Worm (Caenorhabditis elegans) whole organism, L4 larva: Measurements from ENCODE around the gene rml-3.
A peak's percentile ranks its signal among the peaks of the same experiment; 100 is the strongest.

Experiments used
- F10B5.3 ChIP-seq: sonication (generic microtip); optimal IDR thresholded peaks from 2 replicates; lab custom pipeline; 2016; ENCODE audit warnings: mild to moderate bottlenecking, missing genetic modification characterization, missing compliant biosample characterization
- F44E2.7 ChIP-seq: fragments of 200-800 bp; sonication (Bioruptor generic); IDR thresholded peaks from 2 replicates; pipeline ENCODE4 v2.1.2; 2022; ENCODE audit warnings: missing genetic modification characterization, missing compliant biosample characterization
- R02D3.7 ChIP-seq: fragments of 150-350 bp; sonication (generic microtip); optimal IDR thresholded peaks from 3 replicates; lab custom pipeline; 2014; ENCODE audit warnings: missing biosample characterization, missing genetic modification characterization
- T20F7.1 ChIP-seq: fragments of 200-800 bp; sonication (Bioruptor generic); optimal IDR thresholded peaks from 2 replicates; lab custom pipeline; 2018; ENCODE audit warnings: mild to moderate bottlenecking, missing genetic modification characterization, missing compliant biosample characterization
- Y5F2A.4 ChIP-seq: fragments of 200-800 bp; sonication (Bioruptor generic); optimal IDR thresholded peaks from 2 replicates; lab custom pipeline; 2018; ENCODE audit warnings: mild to moderate bottlenecking, missing genetic modification characterization, missing compliant biosample characterization
- Y75B8A.6 ChIP-seq: fragments of 200-800 bp; sonication (Bioruptor generic); IDR thresholded peaks from 2 replicates; pipeline ENCODE4 v1.3.6; 2022; ENCODE audit warnings: missing genetic modification reagents, missing genetic modification characterization, missing compliant biosample characterization
- aha-1 ChIP-seq: fragments of 150-350 bp; peaks from one replicate; lab custom pipeline; 2014; ENCODE audit warnings: missing biosample characterization, missing genetic modification characterization
- ama-1 ChIP-seq: fragments of 150-350 bp; optimal IDR thresholded peaks from 2 replicates; lab custom pipeline; 2014; ENCODE audit warnings: inconsistent platforms, mixed read lengths
- arid-1 ChIP-seq: fragments of 200-800 bp; sonication (Bioruptor generic); conservative IDR thresholded peaks from 2 replicates; pipeline ENCODE4 v1.3.6; 2022; ENCODE audit warnings: missing genetic modification reagents, missing genetic modification characterization, missing compliant biosample characterization
- ceh-28 ChIP-seq: fragments of 150-350 bp; optimal IDR thresholded peaks from 2 replicates; lab custom pipeline; 2014; ENCODE audit warnings: missing biosample characterization, missing genetic modification reagents, missing genetic modification characterization
- ceh-82 ChIP-seq: sonication (generic microtip); optimal IDR thresholded peaks from 2 replicates; lab custom pipeline; 2017; ENCODE audit warnings: missing biosample characterization, missing genetic modification characterization
- cey-2 ChIP-seq: sonication (generic microtip); optimal IDR thresholded peaks from 3 replicates; lab custom pipeline; 2017; ENCODE audit warnings: missing genetic modification characterization, mild to moderate bottlenecking, missing compliant biosample characterization, antibody characterized with exemption, borderline replicate concordance; ENCODE audit not compliant: insufficient read depth
- ctbp-1 ChIP-seq: fragments of 200-800 bp; sonication (Bioruptor generic); IDR thresholded peaks from 2 replicates; pipeline ENCODE4 v1.3.6; 2022; ENCODE audit warnings: missing genetic modification reagents, missing genetic modification characterization, missing compliant biosample characterization
- daf-19 ChIP-seq: fragments of 200-800 bp; sonication (Bioruptor generic); conservative IDR thresholded peaks from 2 replicates; pipeline ENCODE4 v1.3.6; 2022; ENCODE audit warnings: missing genetic modification characterization, missing compliant biosample characterization
- daf-8 ChIP-seq: fragments of 200-800 bp; sonication (Bioruptor generic); IDR thresholded peaks from 2 replicates; pipeline ENCODE4 v1.3.6; 2022; ENCODE audit warnings: missing genetic modification characterization, missing compliant biosample characterization
- dmd-9 ChIP-seq: fragments of 200-800 bp; sonication (Bioruptor generic); IDR thresholded peaks from 2 replicates; pipeline ENCODE4 v1.3.6; 2022; ENCODE audit warnings: missing genetic modification reagents, missing genetic modification characterization, missing compliant biosample characterization
- duxl-1 ChIP-seq: sonication (generic microtip); optimal IDR thresholded peaks from 2 replicates; lab custom pipeline; 2016; ENCODE audit warnings: mild to moderate bottlenecking, missing genetic modification characterization, moderate library complexity, missing compliant biosample characterization; ENCODE audit not compliant: poor library complexity
- dve-1 ChIP-seq: sonication (generic microtip); optimal IDR thresholded peaks from 2 replicates; lab custom pipeline; 2017; ENCODE audit warnings: antibody characterized with exemption, mild to moderate bottlenecking, missing genetic modification characterization, missing compliant biosample characterization; ENCODE audit not compliant: insufficient read depth
- fkh-10 ChIP-seq: fragments of 150-350 bp; optimal IDR thresholded peaks from 2 replicates; lab custom pipeline; 2014; ENCODE audit warnings: missing biosample characterization, missing genetic modification reagents, missing genetic modification characterization
- gei-8 ChIP-seq: fragments of 200-800 bp; sonication (Bioruptor generic); optimal IDR thresholded peaks from 2 replicates; lab custom pipeline; 2018; ENCODE audit warnings: mild to moderate bottlenecking, missing genetic modification characterization, missing compliant biosample characterization
- hlh-11 ChIP-seq: fragments of 200-800 bp; sonication (Bioruptor generic); optimal IDR thresholded peaks from 2 replicates; lab custom pipeline; 2018; ENCODE audit warnings: mild to moderate bottlenecking, missing genetic modification characterization, missing compliant biosample characterization
- hlh-30 ChIP-seq: sonication (generic microtip); optimal IDR thresholded peaks from 2 replicates; lab custom pipeline; 2017; ENCODE audit warnings: antibody characterized with exemption, mild to moderate bottlenecking, missing genetic modification characterization, missing compliant biosample characterization; ENCODE audit not compliant: insufficient read depth
- jun-1 ChIP-seq: fragments of 150-350 bp; optimal IDR thresholded peaks from 2 replicates; lab custom pipeline; 2014; ENCODE audit warnings: missing biosample characterization, missing genetic modification reagents, missing genetic modification characterization
- lin-38 ChIP-seq: fragments of 200-800 bp; sonication (Bioruptor generic); IDR thresholded peaks from 2 replicates; pipeline ENCODE4 v1.3.6; 2022; ENCODE audit warnings: missing genetic modification reagents, missing genetic modification characterization, missing compliant biosample characterization
- lir-3 ChIP-seq: sonication (generic microtip); optimal IDR thresholded peaks from 2 replicates; lab custom pipeline; 2016; ENCODE audit warnings: mild to moderate bottlenecking, missing genetic modification characterization, missing compliant biosample characterization
- madf-5 ChIP-seq, 2 experiments: fragments of 200-800 bp; sonication (Bioruptor generic); IDR thresholded peaks; 2 replicates each; pipeline ENCODE4 v1.3.6; 2022; ENCODE audit warnings: missing compliant biosample characterization in 2 of 2, missing genetic modification characterization in 2 of 2
- madf-9 ChIP-seq: fragments of 200-800 bp; sonication (Bioruptor generic); conservative IDR thresholded peaks from 2 replicates; pipeline ENCODE4 v1.3.6; 2022; ENCODE audit warnings: missing genetic modification reagents, missing genetic modification characterization, missing compliant biosample characterization
- mdl-1 ChIP-seq, 2 experiments: fragments of 150-350 bp in 1 of 2; sonication (generic microtip) in 1 of 2; optimal IDR thresholded peaks; 2 replicates each; lab custom pipeline; 2014 to 2017; ENCODE audit warnings: missing biosample characterization in 2 of 2, missing genetic modification characterization in 2 of 2
- mdt-29 ChIP-seq: fragments of 200-800 bp; sonication (Bioruptor generic); IDR thresholded peaks from 2 replicates; pipeline ENCODE4 v1.3.6; 2022; ENCODE audit warnings: missing genetic modification reagents, missing genetic modification characterization, missing compliant biosample characterization
- mep-1 ChIP-seq: fragments of 150-350 bp; sonication (generic microtip); optimal IDR thresholded peaks from 3 replicates; lab custom pipeline; 2014; ENCODE audit warnings: missing biosample characterization, missing genetic modification characterization
- mes-2 ChIP-seq: sonication (generic microtip); optimal IDR thresholded peaks from 2 replicates; lab custom pipeline; 2016; ENCODE audit warnings: missing genotype, mild to moderate bottlenecking, missing genetic modification characterization, missing compliant biosample characterization; ENCODE audit not compliant: poor library complexity, severe bottlenecking
- mxl-2 ChIP-seq: fragments of 200-800 bp; sonication (Bioruptor generic); conservative IDR thresholded peaks from 2 replicates; pipeline ENCODE4 v1.3.6; 2022; ENCODE audit warnings: missing genetic modification reagents, missing genetic modification characterization, missing compliant biosample characterization
- nhr-10 ChIP-seq: fragments of 150-350 bp; optimal IDR thresholded peaks from 2 replicates; lab custom pipeline; 2014; ENCODE audit warnings: missing biosample characterization, missing genetic modification characterization
- nhr-11 ChIP-seq: fragments of 150-350 bp; optimal IDR thresholded peaks from 2 replicates; lab custom pipeline; 2014; ENCODE audit warnings: missing biosample characterization, missing genetic modification characterization
- nhr-237 ChIP-seq: sonication (generic microtip); optimal IDR thresholded peaks from 2 replicates; lab custom pipeline; 2017; ENCODE audit warnings: missing biosample characterization, missing genetic modification characterization
- nhr-28 ChIP-seq: fragments of 150-350 bp; optimal IDR thresholded peaks from 2 replicates; lab custom pipeline; 2014; ENCODE audit warnings: missing biosample characterization, missing genetic modification characterization
- nhr-42 ChIP-seq: fragments of 200-800 bp; sonication (Bioruptor generic); IDR thresholded peaks from 2 replicates; pipeline ENCODE4 v1.3.6; 2022; ENCODE audit warnings: missing genetic modification characterization, missing compliant biosample characterization
- nhr-48 ChIP-seq: sonication (generic microtip); optimal IDR thresholded peaks from 2 replicates; lab custom pipeline; 2016; ENCODE audit warnings: mild to moderate bottlenecking, missing genetic modification characterization, missing compliant biosample characterization
- nhr-77 ChIP-seq: fragments of 150-350 bp; optimal IDR thresholded peaks from 2 replicates; lab custom pipeline; 2014; ENCODE audit warnings: missing biosample characterization, missing genetic modification characterization
- php-3 ChIP-seq: fragments of 200-800 bp; sonication (Bioruptor generic); IDR thresholded peaks from 2 replicates; pipeline ENCODE4 v1.3.6; 2022; ENCODE audit warnings: missing genetic modification reagents, missing genetic modification characterization, missing compliant biosample characterization
- rbr-2 ChIP-seq: sonication (generic microtip); optimal IDR thresholded peaks from 2 replicates; lab custom pipeline; 2016; ENCODE audit warnings: missing genotype, missing genetic modification characterization, missing compliant biosample characterization
- skn-1 ChIP-seq: fragments of 150-350 bp; optimal IDR thresholded peaks from 2 replicates; lab custom pipeline; 2014; ENCODE audit warnings: missing biosample characterization, missing genetic modification characterization
- tag-97 ChIP-seq: fragments of 200-800 bp; sonication (Bioruptor generic); IDR thresholded peaks from 2 replicates; pipeline ENCODE4 v1.3.6; 2022; ENCODE audit warnings: missing genetic modification characterization, missing compliant biosample characterization
- tra-1 ChIP-seq: fragments of 200-800 bp; sonication (Bioruptor generic); IDR thresholded peaks from 2 replicates; pipeline ENCODE4 v1.3.6; 2022; ENCODE audit warnings: missing genetic modification reagents, missing genetic modification characterization, missing compliant biosample characterization
- vab-7 ChIP-seq: fragments of 200-800 bp; sonication (Bioruptor generic); IDR thresholded peaks from 2 replicates; pipeline ENCODE4 v1.3.6; 2022; ENCODE audit warnings: missing genetic modification reagents, missing genetic modification characterization, missing compliant biosample characterization
- zag-1 ChIP-seq: fragments of 150-350 bp; optimal IDR thresholded peaks from 2 replicates; lab custom pipeline; 2014; ENCODE audit warnings: missing biosample characterization, missing genetic modification characterization
- zfp-3 ChIP-seq: fragments of 200-800 bp; sonication (Bioruptor generic); conservative IDR thresholded peaks from 2 replicates; pipeline ENCODE4 v1.3.6; 2022; ENCODE audit warnings: missing genetic modification reagents, missing genetic modification characterization, missing compliant biosample characterization
- zip-11 ChIP-seq: fragments of 200-800 bp; sonication (Bioruptor generic); IDR thresholded peaks from 2 replicates; pipeline ENCODE4 v1.3.6; 2022; ENCODE audit warnings: missing genetic modification characterization, missing compliant biosample characterization
- ztf-11 ChIP-seq: fragments of 150-350 bp; optimal IDR thresholded peaks from 2 replicates; lab custom pipeline; 2014; ENCODE audit warnings: missing biosample characterization, missing genetic modification characterization

Gene rml-3

DNA sequence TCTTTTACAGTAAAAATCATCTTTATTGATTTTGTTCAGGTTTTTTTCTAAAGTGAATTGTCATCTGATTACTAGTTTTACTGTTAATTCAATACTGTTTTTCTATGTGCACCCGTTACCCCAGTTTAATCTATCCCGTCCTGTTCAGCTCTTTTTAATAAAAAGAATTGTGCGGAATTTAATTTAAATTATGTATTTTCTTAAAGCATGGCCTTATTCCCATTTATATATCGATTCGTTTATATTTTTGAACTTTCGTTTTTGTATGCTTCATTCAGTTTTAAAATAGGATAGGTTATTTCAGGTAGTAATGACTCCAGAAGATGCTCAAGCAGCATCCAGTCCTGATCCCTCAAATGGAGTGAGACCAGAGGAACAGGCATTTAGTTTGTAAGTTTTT, 27.9 kb upstream of the rml-3 start, which contains the start of gene W05H9.2:
Gene W05H9.2 (plus strand): TSS at position 301 of the 400 bp plus-strand sequence.
- TF ChIP-seq mdt-29 (GFP tag; lab: Robert Waterston, UW) (no peak), gei-8 (GFP tag; lab: Kevin White, UChicago) (no peak)
- TF ChIP-seq, all 104 proteins: peak for 0

DNA sequence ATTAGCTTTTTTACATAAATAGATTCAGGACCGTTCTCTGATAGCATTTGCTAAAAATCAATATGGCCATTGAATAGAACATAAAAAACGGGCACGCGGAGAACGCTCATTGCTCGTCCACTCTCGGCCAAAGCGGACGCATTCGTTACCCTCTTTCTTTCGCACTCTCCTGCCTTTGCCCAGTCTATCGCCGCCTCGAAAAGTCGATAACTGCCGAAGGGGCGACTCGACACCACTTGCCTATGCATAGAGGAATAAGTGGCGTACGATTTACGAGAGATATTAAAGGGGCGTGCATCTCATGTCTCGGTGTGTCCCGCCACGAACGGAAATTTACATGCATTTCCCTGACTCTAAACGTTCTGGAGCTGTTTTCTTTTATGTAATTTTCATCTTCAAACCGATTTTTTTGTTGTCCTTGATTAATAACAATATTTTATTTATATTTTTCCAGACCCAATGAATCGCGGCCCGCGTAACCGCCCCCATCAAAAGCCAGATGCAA, 24.4 kb upstream of the rml-3 start, which contains the start of gene W05H9.4:
Gene W05H9.4 (plus strand): TSS at position 455 of the 505 bp plus-strand sequence.
- TF ChIP-seq aha-1 (tag; lab: Kevin White, UChicago) (peak; percentile 97), R02D3.7 (no peak), nhr-237 (tag; lab: Kevin White, UChicago) (no peak), nhr-42 (GFP tag; lab: Robert Waterston, UW) (no peak), ctbp-1 (GFP tag; lab: Robert Waterston, UW) (no peak), daf-19 (GFP tag; lab: Robert Waterston, UW) (no peak), Y5F2A.4 (GFP tag; lab: Kevin White, UChicago) (no peak), F10B5.3 (tag; lab: Kevin White, UChicago) (no peak), zip-11 (GFP tag; lab: Robert Waterston, UW) (no peak), php-3 (GFP tag; lab: Robert Waterston, UW) (no peak), arid-1 (GFP tag; lab: Robert Waterston, UW) (no peak; the same call in 1 of the 2 replicates), hlh-30 (tag; lab: Kevin White, UChicago) (peak; percentile 74), rbr-2 (peak; percentile 48), madf-5 (GFP tag; IDR thresholded peaks at IDR 0.05; lab: Robert Waterston, UW) (no peak), dmd-9 (GFP tag; lab: Robert Waterston, UW) (no peak), mes-2 (tag; lab: Kevin White, UChicago) (peak; percentile 39), gei-8 (GFP tag; lab: Kevin White, UChicago) (no peak), nhr-77 (no peak), Y75B8A.6 (GFP tag; lab: Robert Waterston, UW) (no peak), mxl-2 (GFP tag; lab: Robert Waterston, UW) (no peak), ztf-11 (no peak), fkh-10 (no peak), T20F7.1 (GFP tag; lab: Kevin White, UChicago) (no peak), nhr-11 (tag; lab: Kevin White, UChicago) (no peak), jun-1 (tag; lab: Kevin White, UChicago) (no peak), daf-8 (GFP tag; lab: Robert Waterston, UW) (no peak), tag-97 (no peak), nhr-28 (tag; lab: Kevin White, UChicago) (no peak), nhr-10 (no peak), nhr-48 (tag; lab: Kevin White, UChicago) (no peak), ceh-82 (tag; lab: Kevin White, UChicago) (no peak), ama-1 (lab: Kevin White, UChicago) (no peak), lin-38 (GFP tag; lab: Robert Waterston, UW) (no peak), vab-7 (GFP tag; lab: Robert Waterston, UW) (no peak), mep-1 (tag; lab: Kevin White, UChicago) (peak; percentile 44), dve-1 (tag; lab: Kevin White, UChicago) (peak; percentile 22), lir-3 (tag; lab: Kevin White, UChicago) (no peak), cey-2 (tag; lab: Kevin White, UChicago) (no peak), ceh-28 (tag; lab: Kevin White, UChicago) (peak; percentile 65), F44E2.7 (no peak), mdl-1 (tag; optimal IDR thresholded peaks at IDR 0.05; lab: Kevin White, UChicago) (peak in 1 of 2 experiments; percentile 33), skn-1 (tag; lab: Kevin White, UChicago) (no peak), hlh-11 (tag; lab: Kevin White, UChicago) (peak; percentile 53), tra-1 (GFP tag; lab: Robert Waterston, UW) (no peak), madf-9 (GFP tag; lab: Robert Waterston, UW) (no peak), duxl-1 (tag; lab: Kevin White, UChicago) (no peak), zfp-3 (GFP tag; lab: Robert Waterston, UW) (no peak), zag-1 (tag; lab: Kevin White, UChicago) (no peak)
